Worm (Caenorhabditis elegans): ENCODE measurements around the gene mob-4.

Gene mob-4

DNA sequence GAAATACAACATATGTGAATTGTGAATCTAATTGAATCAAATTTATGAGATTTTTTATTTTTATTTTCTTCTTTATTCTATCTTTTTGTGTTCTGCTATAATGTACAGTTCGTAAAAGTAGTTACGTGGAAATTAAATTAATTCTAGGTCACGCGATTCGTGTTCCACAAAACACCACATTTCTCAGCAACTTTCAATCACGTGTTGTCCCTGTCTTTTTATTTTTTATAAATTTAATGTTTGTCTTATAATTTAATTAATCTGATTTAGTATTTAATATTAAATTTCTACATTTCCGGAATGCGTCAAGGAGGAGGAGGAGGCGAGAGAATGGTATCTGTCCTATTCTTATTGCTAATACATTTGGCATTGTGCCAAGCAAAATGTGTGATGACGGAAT lies 33.1 kb downstream of the mob-4 start, which contains the start of gene ncr-2:
ncr-2 (plus strand) TSS at position 301 of the 400 bp plus-strand sequence.
- TF ChIP-seq F52B5.7 (tag; optimal IDR thresholded peaks at IDR 0.05) (no peak), tbp1 (GFP tag; optimal IDR thresholded peaks at IDR 0.05) (no peak), madf-10 (tag; optimal IDR thresholded peaks at IDR 0.05) (no peak), B0035.1 (tag; optimal IDR thresholded peaks at IDR 0.05) (no peak), cebp-2 (GFP tag; IDR thresholded peaks at IDR 0.05) (no peak), hlh-26 (GFP tag; conservative IDR thresholded peaks at IDR 0.05) (no peak), aptf-2 (GFP tag; conservative IDR thresholded peaks at IDR 0.05) (no peak), nhr-120 (GFP tag; IDR thresholded peaks at IDR 0.05) (no peak), cebp-1 (GFP tag; IDR thresholded peaks at IDR 0.05) (no peak), cebp-1 (tag; optimal IDR thresholded peaks at IDR 0.05) (no peak), egrh-3 (GFP tag; IDR thresholded peaks at IDR 0.05) (no peak), efl-1 (GFP tag; optimal IDR thresholded peaks at IDR 0.05) (no peak), T07F8.4 (tag; optimal IDR thresholded peaks at IDR 0.05) (no peak), dpff-1 (tag; optimal IDR thresholded peaks at IDR 0.05) (no peak), lag-1 (GFP tag; IDR thresholded peaks at IDR 0.05) (no peak), aptf-3 (GFP tag; IDR thresholded peaks at IDR 0.05) (no peak), nhr-80 (tag; optimal IDR thresholded peaks at IDR 0.05) (no peak), attf-5 (GFP tag; optimal IDR thresholded peaks at IDR 0.05) (no peak), hlh-12 (tag; optimal IDR thresholded peaks at IDR 0.05) (no peak), hmg-20 (GFP tag; IDR thresholded peaks at IDR 0.05) (no peak)

- peak; percentile 95 for TF ChIP-seq zfh-2 (GFP tag; conservative IDR thresholded peaks at IDR 0.05)
- peak; percentile 44 for TF ChIP-seq F52B5.7 (tag; optimal IDR thresholded peaks at IDR 0.05)
- TF ChIP-seq egrh-3 (GFP tag; IDR thresholded peaks at IDR 0.05), result peak; percentile 97
- peak; percentile 27; the same call in 1 of the 2 replicates for TF ChIP-seq mcd-1 (GFP tag; IDR thresholded peaks at IDR 0.05)
- TF ChIP-seq dpl-1 (GFP tag; optimal IDR thresholded peaks at IDR 0.05), result no peak
- TF ChIP-seq ceh-100 (GFP tag; IDR thresholded peaks at IDR 0.05), result no peak
- no peak for TF ChIP-seq akir-1 (GFP tag; optimal IDR thresholded peaks at IDR 0.05)
- 0 out of 2 replicates have a peak, but pooled peaks have one; percentile 23 for TF ChIP-seq dox-1 (GFP tag; IDR thresholded peaks at IDR 0.05)
- TF ChIP-seq nhr-179 (tag; optimal IDR thresholded peaks at IDR 0.05), result no peak
- no peak for TF ChIP-seq mel-28 (tag; optimal IDR thresholded peaks at IDR 0.05; ENCODE audit: borderline replicate concordance)
- no peak for TF ChIP-seq hsf-1 (GFP tag; IDR thresholded peaks at IDR 0.05)
- 0 out of 2 replicates have a peak, but pooled peaks have one; percentile 9 for TF ChIP-seq nfyb-1 (GFP tag; IDR thresholded peaks at IDR 0.05)
- TF ChIP-seq gei-17 (GFP tag; optimal IDR thresholded peaks at IDR 0.05), result no peak
These were observed 37.7 kb downstream of the mob-4 start for ce11 chrIII:8262599-8262998.

- TF ChIP-seq lir-1 (GFP tag; conservative IDR thresholded peaks at IDR 0.05) (no peak), egl-18 (GFP tag; IDR thresholded peaks at IDR 0.05) (no peak), sdz-38 (tag; optimal IDR thresholded peaks at IDR 0.05) (no peak), F10E7.11 (tag; optimal IDR thresholded peaks at IDR 0.05) (no peak), ztf-22 (GFP tag; optimal IDR thresholded peaks at IDR 0.05) (no peak), nhr-27 (tag; optimal IDR thresholded peaks at IDR 0.05) (no peak), snpc-4 (GFP tag; optimal IDR thresholded peaks at IDR 0.05) (no peak), snpc-4 (tag; optimal IDR thresholded peaks at IDR 0.05) (no peak), F55B11.4 (tag; optimal IDR thresholded peaks at IDR 0.05; ENCODE audit: borderline replicate concordance, insufficient read depth) (no peak), aptf-3 (GFP tag; IDR thresholded peaks at IDR 0.05) (no peak), F22D6.2 (tag; optimal IDR thresholded peaks at IDR 0.05) (no peak), lsy-27 (tag; optimal IDR thresholded peaks at IDR 0.05; ENCODE audit: borderline replicate concordance, insufficient read depth) (no peak), chd-7 (tag; optimal IDR thresholded peaks at IDR 0.05) (no peak)
These were observed 38.5 kb downstream of the mob-4 start, which contains the start of gene col-91 for ce11 chrIII:8263377-8263776. Gene col-91 (minus strand): TSS chrIII:8263664.
